Worm (Caenorhabditis elegans) whole organism, L1 larva: ENCODE results near the gene srg-45.

Experiments
- C34B4.2 ChIP-seq: sonication (generic microtip); optimal IDR thresholded peaks from 2 replicates; lab custom pipeline; 2017; ENCODE audit warnings: mild to moderate bottlenecking, missing genetic modification characterization, missing compliant biosample characterization
- alr-1 ChIP-seq: fragments of 200-800 bp; sonication (Bioruptor generic); optimal IDR thresholded peaks from 2 replicates; lab custom pipeline; 2018; ENCODE audit warnings: borderline replicate concordance, mild to moderate bottlenecking, missing genetic modification characterization, missing compliant biosample characterization
- aly-2 ChIP-seq: fragments of 150-350 bp; optimal IDR thresholded peaks from 2 replicates; lab custom pipeline; 2014; ENCODE audit warnings: missing biosample characterization, missing genetic modification characterization
- blmp-1 ChIP-seq: fragments of 150-350 bp; optimal IDR thresholded peaks from 2 replicates; lab custom pipeline; 2014; ENCODE audit warnings: missing biosample characterization, missing genetic modification characterization
- ceh-63 ChIP-seq: fragments of 200-800 bp; sonication (Bioruptor generic); optimal IDR thresholded peaks from 2 replicates; lab custom pipeline; 2018; ENCODE audit warnings: mild to moderate bottlenecking, missing genetic modification characterization, missing compliant biosample characterization
- ceh-82 ChIP-seq, 3 experiments: fragments of 150-350 bp in 1 of 3; sonication (generic microtip) in 2 of 3; optimal IDR thresholded peaks; 2 replicates each; lab custom pipeline; 2014 to 2017; ENCODE audit warnings: missing biosample characterization in 3 of 3, missing genetic modification characterization in 3 of 3
- ceh-88 ChIP-seq: fragments of 200-800 bp; sonication (Bioruptor generic); IDR thresholded peaks from 2 replicates; pipeline ENCODE4 v1.3.6; 2022; ENCODE audit warnings: missing genetic modification characterization, missing compliant biosample characterization
- ceh-90 ChIP-seq: sonication (generic microtip); optimal IDR thresholded peaks from 2 replicates; lab custom pipeline; 2016; ENCODE audit warnings: missing genetic modification characterization, missing compliant biosample characterization
- ces-1 ChIP-seq: fragments of 150-350 bp; optimal IDR thresholded peaks from 2 replicates; lab custom pipeline; 2014; ENCODE audit warnings: missing biosample characterization, missing genetic modification reagents, missing genetic modification characterization
- dpl-1 ChIP-seq, 3 experiments: fragments of 150-350 bp in 2 of 3; sonication (generic microtip) in 1 of 3; optimal IDR thresholded peaks; 2 replicates each; lab custom pipeline; 2014 to 2017; ENCODE audit warnings: missing biosample characterization in 3 of 3, missing genetic modification characterization in 3 of 3, missing genetic modification reagents in 3 of 3
- dsc-1 ChIP-seq: sonication (generic microtip); optimal IDR thresholded peaks from 2 replicates; lab custom pipeline; 2016; ENCODE audit warnings: mild to moderate bottlenecking, missing genetic modification characterization, missing compliant biosample characterization
- efl-1 ChIP-seq, 4 experiments: fragments of 150-350 bp; optimal IDR thresholded peaks in 3 of 4; peaks in 1 of 4; 1 replicate in 1 of 4; 2 replicates in 3 of 4; lab custom pipeline; 2014; ENCODE audit warnings: missing biosample characterization in 2 of 4, missing genetic modification characterization in 2 of 4, missing genetic modification reagents in 2 of 4
- efl-3 ChIP-seq: fragments of 200-800 bp; sonication (Bioruptor generic); optimal IDR thresholded peaks from 2 replicates; lab custom pipeline; 2018; ENCODE audit warnings: mild to moderate bottlenecking, missing genetic modification characterization, missing compliant biosample characterization
- egl-13 ChIP-seq: sonication (generic microtip); optimal IDR thresholded peaks from 2 replicates; lab custom pipeline; 2016; ENCODE audit warnings: missing genotype, missing genetic modification reagents, missing genetic modification characterization, missing compliant biosample characterization
- egl-27 ChIP-seq, 2 experiments: fragments of 150-350 bp in 1 of 2; sonication (generic microtip); optimal IDR thresholded peaks; 3 replicates each; lab custom pipeline; 2017 to 2018; ENCODE audit warnings: missing biosample characterization in 2 of 2, missing genetic modification characterization in 2 of 2, missing genetic modification reagents in 2 of 2
- elt-2 ChIP-seq: sonication (generic microtip); optimal IDR thresholded peaks from 2 replicates; lab custom pipeline; 2016; ENCODE audit warnings: missing genetic modification characterization, mild to moderate bottlenecking, inconsistent platforms, missing compliant biosample characterization, missing genetic modification reagents
- elt-3 ChIP-seq, 6 experiments: fragments of 150-350 bp in 1 of 6; sonication (generic microtip); optimal IDR thresholded peaks; 2 replicates each; lab custom pipeline; 2017 to 2018; ENCODE audit warnings: missing biosample characterization in 6 of 6, missing genetic modification characterization in 6 of 6, inconsistent platforms in 1 of 6
- ets-5 ChIP-seq: fragments of 200-800 bp; sonication (Bioruptor generic); IDR thresholded peaks from 2 replicates; pipeline ENCODE4 v1.3.6; 2022; ENCODE audit warnings: missing genetic modification characterization, missing compliant biosample characterization
- hlh-17 ChIP-seq: fragments of 200-800 bp; sonication (Bioruptor generic); optimal IDR thresholded peaks from 2 replicates; lab custom pipeline; 2018; ENCODE audit warnings: missing genetic modification characterization, mild to moderate bottlenecking, missing compliant biosample characterization, moderate library complexity, borderline replicate concordance
- jun-1 ChIP-seq: fragments of 150-350 bp; optimal IDR thresholded peaks from 2 replicates; lab custom pipeline; 2014; ENCODE audit warnings: missing biosample characterization, missing genetic modification reagents, missing genetic modification characterization
- lin-14 ChIP-seq: fragments of 200-800 bp; sonication (Bioruptor generic); optimal IDR thresholded peaks from 2 replicates; lab custom pipeline; 2018; ENCODE audit warnings: mild to moderate bottlenecking, missing genetic modification characterization, moderate library complexity, missing compliant biosample characterization
- lin-15B ChIP-seq: fragments of 150-350 bp; sonication (generic microtip); optimal IDR thresholded peaks from 3 replicates; lab custom pipeline; 2014; ENCODE audit warnings: missing biosample characterization, missing genetic modification characterization
- lin-35 ChIP-seq, 2 experiments: fragments of 150-350 bp; optimal IDR thresholded peaks; 2 replicates each; lab custom pipeline; 2014; ENCODE audit warnings: missing biosample characterization in 2 of 2, missing genetic modification characterization in 2 of 2, missing genetic modification reagents in 2 of 2
- lin-39 ChIP-seq: fragments of 150-350 bp; optimal IDR thresholded peaks from 2 replicates; lab custom pipeline; 2014; ENCODE audit warnings: missing biosample characterization, missing genetic modification reagents, missing genetic modification characterization
- lsy-2 ChIP-seq, 2 experiments: fragments of 150-350 bp; optimal IDR thresholded peaks; 2 replicates each; lab custom pipeline; 2014; ENCODE audit warnings: missing biosample characterization in 2 of 2, missing genetic modification characterization in 2 of 2
- mab-9 ChIP-seq: fragments of 200-800 bp; sonication (Bioruptor generic); IDR thresholded peaks from 2 replicates; pipeline ENCODE4 v1.3.6; 2022; ENCODE audit warnings: missing genetic modification reagents, missing genetic modification characterization, missing compliant biosample characterization
- mep-1 ChIP-seq: fragments of 150-350 bp; optimal IDR thresholded peaks from 2 replicates; lab custom pipeline; 2014; ENCODE audit warnings: missing biosample characterization, missing genetic modification characterization
- nhr-19 ChIP-seq: fragments of 200-800 bp; sonication (Bioruptor generic); conservative IDR thresholded peaks from 2 replicates; pipeline ENCODE4 v1.3.6; 2022; ENCODE audit warnings: missing genetic modification characterization, missing compliant biosample characterization
- nhr-237 ChIP-seq: fragments of 150-350 bp; optimal IDR thresholded peaks from 2 replicates; lab custom pipeline; 2014; ENCODE audit warnings: missing biosample characterization, missing genetic modification characterization
- nhr-71 ChIP-seq: sonication (generic microtip); optimal IDR thresholded peaks from 2 replicates; lab custom pipeline; 2016; ENCODE audit warnings: mild to moderate bottlenecking, missing genetic modification characterization, moderate library complexity, missing compliant biosample characterization
- nhr-85 ChIP-seq: sonication (generic microtip); peaks from one replicate; lab custom pipeline; 2016; ENCODE audit warnings: missing genetic modification characterization, inconsistent platforms, missing compliant biosample characterization
- nhr-90 ChIP-seq: sonication (generic microtip); optimal IDR thresholded peaks from 2 replicates; lab custom pipeline; 2016; ENCODE audit warnings: mild to moderate bottlenecking, missing genetic modification characterization, missing compliant biosample characterization; ENCODE audit not compliant: poor library complexity
- pag-3 ChIP-seq: sonication (generic microtip); optimal IDR thresholded peaks from 2 replicates; lab custom pipeline; 2017; ENCODE audit warnings: missing genetic modification characterization, mild to moderate bottlenecking, missing compliant biosample characterization, antibody characterized with exemption, borderline replicate concordance; ENCODE audit not compliant: insufficient read depth
- pqm-1 ChIP-seq: sonication (generic microtip); optimal IDR thresholded peaks from 3 replicates; lab custom pipeline; 2017; ENCODE audit warnings: missing biosample characterization, missing genetic modification characterization
- sox-4 ChIP-seq: sonication (generic microtip); optimal IDR thresholded peaks from 2 replicates; lab custom pipeline; 2016; ENCODE audit warnings: missing genetic modification characterization, missing compliant biosample characterization
- sptf-1 ChIP-seq: fragments of 150-350 bp; optimal IDR thresholded peaks from 2 replicates; lab custom pipeline; 2014; ENCODE audit warnings: missing biosample characterization, missing genetic modification characterization
- sup-37 ChIP-seq: fragments of 200-800 bp; sonication (Bioruptor generic); optimal IDR thresholded peaks from 2 replicates; lab custom pipeline; 2018; ENCODE audit warnings: mild to moderate bottlenecking, missing genetic modification characterization, missing compliant biosample characterization
- swsn-7 ChIP-seq: sonication (generic microtip); optimal IDR thresholded peaks from 2 replicates; lab custom pipeline; 2016; ENCODE audit warnings: missing genetic modification characterization, missing compliant biosample characterization
- unc-130 ChIP-seq: fragments of 150-350 bp; optimal IDR thresholded peaks from 2 replicates; lab custom pipeline; 2017; ENCODE audit warnings: missing biosample characterization, missing genetic modification characterization, inconsistent platforms
- unc-62 ChIP-seq: fragments of 150-350 bp; optimal IDR thresholded peaks from 2 replicates; lab custom pipeline; 2014; ENCODE audit warnings: missing biosample characterization, missing genetic modification reagents, missing genetic modification characterization
- unc-86 ChIP-seq: sonication (generic microtip); optimal IDR thresholded peaks from 2 replicates; lab custom pipeline; 2016; ENCODE audit warnings: missing genetic modification characterization, missing compliant biosample characterization
- unc-98 ChIP-seq: fragments of 200-800 bp; sonication (Bioruptor generic); IDR thresholded peaks from 2 replicates; pipeline ENCODE4 v1.3.6; 2022; ENCODE audit warnings: missing genetic modification characterization, missing compliant biosample characterization
- zag-1 ChIP-seq: fragments of 150-350 bp; optimal IDR thresholded peaks from 2 replicates; lab custom pipeline; 2014; ENCODE audit warnings: missing biosample characterization, missing genetic modification characterization
- ztf-11 ChIP-seq, 2 experiments: sonication (generic microtip); optimal IDR thresholded peaks; 2 replicates each; lab custom pipeline; 2016 to 2017; ENCODE audit warnings: missing genetic modification characterization in 2 of 2, missing biosample characterization in 1 of 2, missing compliant biosample characterization in 1 of 2

srg-45 gene

ce11 chrV:12301985-12302591, 5.2 kb upstream of the srg-45 start, which contains the start of the genes frm-7 and F55C5.17:
Gene frm-7 (plus strand): TSS chrV:12302484.
Gene F55C5.17 (plus strand): TSS chrV:12302541.
- TF ChIP-seq sptf-1 (tag; lab: Kevin White, UChicago) (no peak), lin-15B (no peak), elt-2 (tag; lab: Kevin White, UChicago) (peak; percentile 72), nhr-71 (peak; percentile 43), elt-3 (tag; optimal IDR thresholded peaks at IDR 0.05; lab: Kevin White, UChicago) (peak in 1 of 6 experiments; percentile 10), lin-35 (GFP tag; optimal IDR thresholded peaks at IDR 0.05; lab: Kevin White, UChicago) (peak in 1 of 2 experiments; percentile 25), unc-130 (tag; lab: Kevin White, UChicago) (no peak), efl-1 (optimal IDR thresholded peaks at IDR 0.05; lab: Kevin White, UChicago) (no peak), efl-1 (GFP tag; optimal IDR thresholded peaks at IDR 0.05 in 1 of 2; lab: Kevin White, UChicago) (peak in 1 of 2 experiments; percentile 90), nhr-90 (tag; lab: Kevin White, UChicago) (peak; percentile 40), lin-14 (GFP tag; lab: Kevin White, UChicago) (peak; percentile 25), mab-9 (GFP tag; lab: Robert Waterston, UW) (no peak)

DNA sequence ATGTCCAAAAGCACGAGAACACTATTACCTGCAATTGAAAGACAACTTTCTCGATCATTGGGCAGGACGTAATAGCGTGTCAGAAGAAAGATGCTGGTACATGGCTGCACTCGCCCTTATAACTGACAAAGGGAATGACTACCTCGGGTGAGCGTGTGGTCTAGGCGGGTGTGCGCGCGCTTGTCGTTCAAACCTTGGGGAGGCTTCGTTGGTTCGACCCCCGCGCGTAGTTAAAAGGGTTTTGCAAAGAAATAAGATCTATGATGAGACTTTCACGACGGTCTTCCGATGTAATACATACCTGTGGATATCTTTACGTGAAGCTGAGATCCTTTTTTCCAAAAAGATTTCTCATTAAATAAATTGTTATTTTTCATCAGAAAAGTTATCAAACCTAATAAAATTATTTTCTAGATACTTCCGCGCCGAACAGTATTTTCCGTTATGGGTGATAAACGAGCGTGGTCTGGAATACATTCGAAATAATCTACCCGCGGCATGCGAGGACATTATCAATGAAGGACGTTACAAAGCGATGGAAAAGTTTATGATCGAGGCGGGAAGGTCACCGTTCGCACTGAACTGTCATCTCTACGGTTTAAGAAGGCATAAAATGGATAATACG, 3.7 kb upstream of the srg-45 start:
- TF ChIP-seq lsy-2 (tag; optimal IDR thresholded peaks at IDR 0.05; lab: Kevin White, UChicago) (peak; percentile 73 to 77), pag-3 (peak; percentile 56), egl-13 (tag; lab: Kevin White, UChicago) (peak; percentile 81), elt-2 (tag; lab: Kevin White, UChicago) (peak; percentile 76), lin-35 (GFP tag; optimal IDR thresholded peaks at IDR 0.05; lab: Kevin White, UChicago) (peak; percentile 71 to 74), sptf-1 (tag; lab: Kevin White, UChicago) (no peak), sup-37 (GFP tag; lab: Kevin White, UChicago) (peak; percentile 69), aly-2 (tag; lab: Kevin White, UChicago) (peak; percentile 86), nhr-19 (GFP tag; lab: Robert Waterston, UW) (peak; percentile 86), lin-14 (GFP tag; lab: Kevin White, UChicago) (peak; percentile 76), mep-1 (tag; lab: Kevin White, UChicago) (peak; percentile 58), pqm-1 (tag; lab: Kevin White, UChicago) (peak; percentile 80), unc-62 (GFP tag; lab: Kevin White, UChicago) (no peak), egl-27 (tag; optimal IDR thresholded peaks at IDR 0.05; lab: Kevin White, UChicago) (no peak), ceh-63 (GFP tag; lab: Kevin White, UChicago) (peak; percentile 64), ces-1 (GFP tag; lab: Kevin White, UChicago) (no peak), ceh-82 (tag; optimal IDR thresholded peaks at IDR 0.05; lab: Kevin White, UChicago) (peak; percentile 69 to 88 (median 84)), nhr-237 (peak; percentile 39), hlh-17 (no peak), blmp-1 (no peak), zag-1 (tag; lab: Kevin White, UChicago) (no peak), ceh-90 (peak; percentile 23), unc-98 (GFP tag; lab: Robert Waterston, UW) (peak; percentile 74), swsn-7 (tag; lab: Kevin White, UChicago) (peak; percentile 87), lin-39 (tag; lab: Kevin White, UChicago) (peak; percentile 16), elt-3 (tag; optimal IDR thresholded peaks at IDR 0.05; lab: Kevin White, UChicago) (peak in 3 of 6 experiments; percentile 36 to 61 (median 37)), nhr-85 (peak; percentile 93), jun-1 (tag; lab: Kevin White, UChicago) (peak; percentile 85), nhr-71 (peak; percentile 88), nhr-90 (tag; lab: Kevin White, UChicago) (peak; percentile 87), efl-3 (GFP tag; lab: Kevin White, UChicago) (peak; percentile 84), ceh-88 (peak; percentile 73), dsc-1 (peak; percentile 91), lin-15B (peak; percentile 15), sox-4 (tag; lab: Kevin White, UChicago) (peak; percentile 72), alr-1 (tag; lab: Kevin White, UChicago) (no peak), ztf-11 (tag; optimal IDR thresholded peaks at IDR 0.05; lab: Kevin White, UChicago) (peak in 1 of 2 experiments; percentile 84), C34B4.2 (tag; lab: Kevin White, UChicago) (no peak), unc-130 (tag; lab: Kevin White, UChicago) (peak; percentile 65), unc-86 (tag; lab: Kevin White, UChicago) (peak; percentile 77), ets-5 (GFP tag; lab: Robert Waterston, UW) (no peak), dpl-1 (GFP tag; optimal IDR thresholded peaks at IDR 0.05; lab: Kevin White, UChicago) (peak; percentile 27 to 68 (median 56))
